Worm (Caenorhabditis elegans) whole organism, early embryonic: ENCODE data around the gene K09D9.9.

Source experiments
- B0310.2 ChIP-seq: sonication (generic microtip); optimal IDR thresholded peaks from 2 replicates; lab custom pipeline; 2016; ENCODE audit warnings: mild to moderate bottlenecking, missing genetic modification characterization, missing compliant biosample characterization
- F13C5.2 ChIP-seq: sonication (generic microtip); optimal IDR thresholded peaks from 2 replicates; lab custom pipeline; 2017; ENCODE audit warnings: mild to moderate bottlenecking, missing genetic modification characterization, inconsistent platforms, missing compliant biosample characterization
- aly-1 ChIP-seq: sonication (generic microtip); optimal IDR thresholded peaks from 2 replicates; lab custom pipeline; 2016; ENCODE audit warnings: missing genetic modification characterization, missing compliant biosample characterization
- ama-1 ChIP-seq: fragments of 150-350 bp; optimal IDR thresholded peaks from 2 replicates; lab custom pipeline; 2014
- ceh-13 ChIP-seq: fragments of 200-800 bp; sonication (Bioruptor generic); optimal IDR thresholded peaks from 2 replicates; lab custom pipeline; 2018; ENCODE audit warnings: mild to moderate bottlenecking, missing genetic modification characterization, missing compliant biosample characterization
- ceh-36 ChIP-seq: sonication (generic microtip); optimal IDR thresholded peaks from 2 replicates; lab custom pipeline; 2016; ENCODE audit warnings: missing genetic modification characterization, inconsistent platforms, missing compliant biosample characterization
- ets-7 ChIP-seq: sonication (generic microtip); optimal IDR thresholded peaks from 2 replicates; lab custom pipeline; 2016; ENCODE audit warnings: missing genotype, missing genetic modification characterization, missing compliant biosample characterization
- flt-1 ChIP-seq: fragments of 200-800 bp; sonication (Bioruptor generic); IDR thresholded peaks from 2 replicates; pipeline ENCODE4 v1.3.6; 2022; ENCODE audit warnings: missing genetic modification characterization, missing compliant biosample characterization
- hmbx-1 ChIP-seq: sonication (generic microtip); optimal IDR thresholded peaks from 2 replicates; lab custom pipeline; 2016; ENCODE audit warnings: mild to moderate bottlenecking, missing genetic modification characterization, missing compliant biosample characterization
- hmg-4 ChIP-seq: fragments of 200-800 bp; sonication (Bioruptor generic); optimal IDR thresholded peaks from 2 replicates; lab custom pipeline; 2018; ENCODE audit warnings: mild to moderate bottlenecking, missing genetic modification characterization, missing compliant biosample characterization
- hnd-1 ChIP-seq: sonication (generic microtip); optimal IDR thresholded peaks from 2 replicates; lab custom pipeline; 2016; ENCODE audit warnings: missing genetic modification characterization, missing compliant biosample characterization
- pes-1 ChIP-seq: fragments of 200-800 bp; sonication (Bioruptor generic); IDR thresholded peaks from 2 replicates; pipeline ENCODE4 v1.3.6; 2022; ENCODE audit warnings: missing genetic modification reagents, missing genetic modification characterization, missing compliant biosample characterization
- scrt-1 ChIP-seq: fragments of 200-800 bp; sonication (Bioruptor generic); IDR thresholded peaks from 2 replicates; pipeline ENCODE4 v1.3.6; 2022; ENCODE audit warnings: missing genetic modification characterization, missing compliant biosample characterization
- sea-1 ChIP-seq: fragments of 200-800 bp; sonication (Bioruptor generic); conservative IDR thresholded peaks from 2 replicates; pipeline ENCODE4 v1.3.6; 2022; ENCODE audit warnings: missing genetic modification characterization, missing compliant biosample characterization
- tbx-11 ChIP-seq: fragments of 200-800 bp; sonication (Bioruptor generic); IDR thresholded peaks from 2 replicates; pipeline ENCODE4 v1.3.6; 2022; ENCODE audit warnings: missing genetic modification characterization, missing compliant biosample characterization
- tbx-37 ChIP-seq: fragments of 200-800 bp; sonication (Bioruptor generic); conservative IDR thresholded peaks from 2 replicates; pipeline ENCODE4 v1.3.6; 2022; ENCODE audit warnings: missing genetic modification reagents, missing genetic modification characterization, missing compliant biosample characterization
- tra-4 ChIP-seq: sonication (generic microtip); optimal IDR thresholded peaks from 2 replicates; lab custom pipeline; 2017; ENCODE audit warnings: missing genetic modification characterization, missing compliant biosample characterization

K09D9.9 gene

ce11 chrV:4007927-4008326 lies 14.0 kb upstream of the K09D9.9 start, which contains the start of gene srh-7:
TSS of gene srh-7 (plus strand) at chrV:4008227.
- no peak for TF ChIP-seq ets-7 (tag; lab: Kevin White, UChicago)
- no peak for TF ChIP-seq tbx-11 (GFP tag; lab: Robert Waterston, UW)
- no peak for TF ChIP-seq B0310.2 (tag; lab: Kevin White, UChicago)
- TF ChIP-seq hmbx-1 (tag; lab: Kevin White, UChicago): no peak
- no peak for TF ChIP-seq sea-1 (GFP tag; lab: Robert Waterston, UW)

ce11 chrV:4005219-4005618 lies 11.3 kb upstream of the K09D9.9 start, which contains the start of gene srh-8:
TSS of gene srh-8 (plus strand) at chrV:4005519.
- TF ChIP-seq F13C5.2 (tag; lab: Kevin White, UChicago) (no peak), flt-1 (GFP tag; lab: Robert Waterston, UW) (no peak), sea-1 (GFP tag; lab: Robert Waterston, UW) (no peak), hmbx-1 (tag; lab: Kevin White, UChicago) (no peak), tbx-11 (GFP tag; lab: Robert Waterston, UW) (no peak), tra-4 (tag; lab: Kevin White, UChicago) (no peak), aly-1 (tag; lab: Kevin White, UChicago) (no peak), ceh-36 (no peak), ceh-13 (GFP tag; lab: Kevin White, UChicago) (no peak), hmg-4 (GFP tag; lab: Kevin White, UChicago) (no peak), ets-7 (tag; lab: Kevin White, UChicago) (no peak), B0310.2 (tag; lab: Kevin White, UChicago) (no peak)

ce11 chrV:4004577-4004976 lies 10.6 kb upstream of the K09D9.9 start:
- no peak for TF ChIP-seq B0310.2 (tag; lab: Kevin White, UChicago)
- TF ChIP-seq hmbx-1 (tag; lab: Kevin White, UChicago): no peak
- TF ChIP-seq ets-7 (tag; lab: Kevin White, UChicago): no peak
- TF ChIP-seq scrt-1 (GFP tag; lab: Robert Waterston, UW): no peak
- TF ChIP-seq sea-1 (GFP tag; lab: Robert Waterston, UW): no peak
- TF ChIP-seq hnd-1 (tag; lab: Kevin White, UChicago): no peak
- no peak for TF ChIP-seq ceh-36
- TF ChIP-seq ama-1: no peak
- no peak for TF ChIP-seq aly-1 (tag; lab: Kevin White, UChicago)
- no peak for TF ChIP-seq pes-1 (GFP tag; lab: Robert Waterston, UW)
- TF ChIP-seq tra-4 (tag; lab: Kevin White, UChicago): no peak
- no peak for TF ChIP-seq flt-1 (GFP tag; lab: Robert Waterston, UW)
- no peak for TF ChIP-seq tbx-37 (GFP tag; lab: Robert Waterston, UW)
- TF ChIP-seq F13C5.2 (tag; lab: Kevin White, UChicago): no peak
- TF ChIP-seq ceh-13 (GFP tag; lab: Kevin White, UChicago): no peak
- no peak for TF ChIP-seq hmg-4 (GFP tag; lab: Kevin White, UChicago)
- TF ChIP-seq tbx-11 (GFP tag; lab: Robert Waterston, UW): no peak

- TF ChIP-seq ets-7 (tag; lab: Kevin White, UChicago): no peak
- no peak for TF ChIP-seq tra-4 (tag; lab: Kevin White, UChicago)
- no peak for TF ChIP-seq tbx-11 (GFP tag; lab: Robert Waterston, UW)
- no peak for TF ChIP-seq ceh-36
- TF ChIP-seq F13C5.2 (tag; lab: Kevin White, UChicago): no peak
- no peak for TF ChIP-seq hmg-4 (GFP tag; lab: Kevin White, UChicago)
- TF ChIP-seq B0310.2 (tag; lab: Kevin White, UChicago): no peak
- no peak for TF ChIP-seq hnd-1 (tag; lab: Kevin White, UChicago)
- TF ChIP-seq scrt-1 (GFP tag; lab: Robert Waterston, UW): no peak
- no peak for TF ChIP-seq tbx-37 (GFP tag; lab: Robert Waterston, UW)
- no peak for TF ChIP-seq ama-1
- no peak for TF ChIP-seq sea-1 (GFP tag; lab: Robert Waterston, UW)
- TF ChIP-seq hmbx-1 (tag; lab: Kevin White, UChicago): no peak
- no peak for TF ChIP-seq flt-1 (GFP tag; lab: Robert Waterston, UW)
These were observed 1.9 kb upstream of the K09D9.9 start, which contains the start of gene srx-62 for ce11 chrV:3995838-3996237. TSS of gene srx-62 (minus strand) at chrV:3995938.

ce11 chrV:3992334-3992733 lies 1.6 kb downstream of the K09D9.9 start:
- TF ChIP-seq scrt-1 (GFP tag; lab: Robert Waterston, UW) (no peak), ets-7 (tag; lab: Kevin White, UChicago) (no peak), ceh-13 (GFP tag; lab: Kevin White, UChicago) (no peak), tbx-37 (GFP tag; lab: Robert Waterston, UW) (no peak), flt-1 (GFP tag; lab: Robert Waterston, UW) (no peak), ama-1 (no peak), tbx-11 (GFP tag; lab: Robert Waterston, UW) (no peak)

ce11 chrV:3989070-3989469 lies 4.9 kb downstream of the K09D9.9 start, which contains the start of gene nlp-27:
TSS of gene nlp-27 (plus strand) at chrV:3989378.
- TF ChIP-seq tbx-11 (GFP tag; lab: Robert Waterston, UW): no peak
- no peak for TF ChIP-seq sea-1 (GFP tag; lab: Robert Waterston, UW)
- TF ChIP-seq tra-4 (tag; lab: Kevin White, UChicago): no peak
- TF ChIP-seq ama-1: no peak
- TF ChIP-seq hnd-1 (tag; lab: Kevin White, UChicago): no peak
- TF ChIP-seq ets-7 (tag; lab: Kevin White, UChicago): no peak
- TF ChIP-seq scrt-1 (GFP tag; lab: Robert Waterston, UW): no peak
- no peak for TF ChIP-seq F13C5.2 (tag; lab: Kevin White, UChicago)
- TF ChIP-seq aly-1 (tag; lab: Kevin White, UChicago): no peak
- TF ChIP-seq ceh-13 (GFP tag; lab: Kevin White, UChicago): no peak
- no peak for TF ChIP-seq pes-1 (GFP tag; lab: Robert Waterston, UW)
- TF ChIP-seq ceh-36: no peak

- no peak for TF ChIP-seq flt-1 (GFP tag; lab: Robert Waterston, UW)
- no peak for TF ChIP-seq ama-1
- TF ChIP-seq scrt-1 (GFP tag; lab: Robert Waterston, UW): no peak
- TF ChIP-seq hnd-1 (tag; lab: Kevin White, UChicago): no peak
- TF ChIP-seq F13C5.2 (tag; lab: Kevin White, UChicago): no peak
- no peak for TF ChIP-seq aly-1 (tag; lab: Kevin White, UChicago)
- no peak for TF ChIP-seq ets-7 (tag; lab: Kevin White, UChicago)
- TF ChIP-seq B0310.2 (tag; lab: Kevin White, UChicago): no peak
- TF ChIP-seq hmg-4 (GFP tag; lab: Kevin White, UChicago): no peak
- TF ChIP-seq tbx-11 (GFP tag; lab: Robert Waterston, UW): no peak
- TF ChIP-seq pes-1 (GFP tag; lab: Robert Waterston, UW): no peak
- TF ChIP-seq ceh-36: no peak
- TF ChIP-seq ceh-13 (GFP tag; lab: Kevin White, UChicago): no peak
- TF ChIP-seq sea-1 (GFP tag; lab: Robert Waterston, UW): no peak
- no peak for TF ChIP-seq hmbx-1 (tag; lab: Kevin White, UChicago)
- no peak for TF ChIP-seq tra-4 (tag; lab: Kevin White, UChicago)
- TF ChIP-seq tbx-37 (GFP tag; lab: Robert Waterston, UW): no peak
These were observed 6.3 kb downstream of the K09D9.9 start, which contains the start of gene nlp-28 for ce11 chrV:3987616-3988015. TSS of gene nlp-28 (plus strand) at chrV:3987900.
